Fruit fly (Drosophila melanogaster) whole organism, adult: Measurements from ENCODE around the gene wor.

Experiments
- CG11617 ChIP-seq: fragments of 200-800 bp; sonication (Bioruptor generic); optimal IDR thresholded peaks from 2 replicates; lab custom pipeline; 2017; ENCODE audit warnings: mild to moderate bottlenecking, missing biosample characterization, missing genetic modification reagents, missing genetic modification characterization
- CG12768 ChIP-seq: fragments of 200-800 bp; sonication (Bioruptor generic); optimal IDR thresholded peaks from 2 replicates; lab custom pipeline; 2017; ENCODE audit warnings: missing biosample characterization, missing genetic modification characterization, mild to moderate bottlenecking, moderate library complexity, missing genetic modification reagents
- CG14711 ChIP-seq: fragments of 200-800 bp; sonication (Bioruptor generic); optimal IDR thresholded peaks from 2 replicates; lab custom pipeline; 2018; ENCODE audit warnings: missing biosample characterization, mild to moderate bottlenecking, missing genetic modification characterization, moderate library complexity
- CG1620 ChIP-seq: fragments of 200-800 bp; sonication (Bioruptor generic); optimal IDR thresholded peaks from 2 replicates; lab custom pipeline; 2016; ENCODE audit warnings: missing biosample characterization, missing genetic modification characterization
- CG33017 ChIP-seq: fragments of 200-800 bp; sonication (Bioruptor generic); optimal IDR thresholded peaks from 2 replicates; lab custom pipeline; 2018; ENCODE audit warnings: missing biosample characterization, mild to moderate bottlenecking, missing genetic modification characterization, moderate library complexity
- CG5204 ChIP-seq: fragments of 200-800 bp; sonication (Bioruptor generic); optimal IDR thresholded peaks from 2 replicates; lab custom pipeline; 2016; ENCODE audit warnings: missing biosample characterization, missing genetic modification characterization
- CG7045 ChIP-seq: fragments of 200-800 bp; sonication (Bioruptor generic); optimal IDR thresholded peaks from 2 replicates; lab custom pipeline; 2017; ENCODE audit warnings: missing biosample characterization, mild to moderate bottlenecking, missing genetic modification characterization
- CG7101 ChIP-seq: fragments of 200-800 bp; sonication (Bioruptor generic); optimal IDR thresholded peaks from 2 replicates; lab custom pipeline; 2018; ENCODE audit warnings: missing biosample characterization, mild to moderate bottlenecking, missing genetic modification characterization, moderate library complexity
- Clk ChIP-seq: fragments of 200-800 bp; sonication (Bioruptor generic); optimal IDR thresholded peaks from 2 replicates; lab custom pipeline; 2017; ENCODE audit warnings: missing biosample characterization, missing genetic modification characterization
- Crg-1 ChIP-seq: fragments of 200-800 bp; sonication (Bioruptor generic); optimal IDR thresholded peaks from 2 replicates; lab custom pipeline; 2016; ENCODE audit warnings: missing biosample characterization, missing genetic modification characterization
- Hr96 ChIP-seq: fragments of 200-800 bp; sonication (Bioruptor generic); optimal IDR thresholded peaks from 2 replicates; lab custom pipeline; 2016; ENCODE audit warnings: missing biosample characterization, missing genetic modification characterization
- Mnt ChIP-seq: fragments of 200-800 bp; sonication (Bioruptor generic); optimal IDR thresholded peaks from 2 replicates; lab custom pipeline; 2016; ENCODE audit warnings: missing biosample characterization, mild to moderate bottlenecking, missing genetic modification characterization
- bab1 ChIP-seq: fragments of 200-800 bp; sonication (Bioruptor generic); optimal IDR thresholded peaks from 3 replicates; lab custom pipeline; 2019; ENCODE audit warnings: missing biosample characterization, mild to moderate bottlenecking, missing genetic modification characterization, moderate library complexity
- cic ChIP-seq: fragments of 200-800 bp; sonication (Bioruptor generic); optimal IDR thresholded peaks from 2 replicates; lab custom pipeline; 2017; ENCODE audit warnings: missing biosample characterization, mild to moderate bottlenecking, missing genetic modification characterization, moderate library complexity
- cnc ChIP-seq, 2 experiments: fragments of >200 bp; optimal IDR thresholded peaks; 2 replicates each; lab custom pipeline; 2017
- kay ChIP-seq: fragments of 200-800 bp; sonication (Bioruptor generic); peaks from one replicate; lab custom pipeline; 2016; ENCODE audit warnings: missing biosample characterization, missing genetic modification characterization, borderline replicate concordance
- ovo ChIP-seq: fragments of 200-800 bp; sonication (Bioruptor generic); optimal IDR thresholded peaks from 2 replicates; lab custom pipeline; 2016; ENCODE audit warnings: missing biosample characterization, missing genetic modification characterization
- pad ChIP-seq: fragments of 200-800 bp; sonication (Bioruptor generic); optimal IDR thresholded peaks from 3 replicates; lab custom pipeline; 2017; ENCODE audit warnings: missing biosample characterization, missing genetic modification characterization, mild to moderate bottlenecking, moderate library complexity, missing genetic modification reagents
- tj ChIP-seq: fragments of 200-800 bp; sonication (Bioruptor generic); optimal IDR thresholded peaks from 3 replicates; lab custom pipeline; 2017; ENCODE audit warnings: missing biosample characterization, mild to moderate bottlenecking, missing genetic modification characterization, moderate library complexity
- toe ChIP-seq: fragments of 200-800 bp; sonication (Bioruptor generic); optimal IDR thresholded peaks from 2 replicates; lab custom pipeline; 2016; ENCODE audit warnings: missing biosample characterization, missing genetic modification characterization

wor gene

dm6 chr2L:15465932-15466331 lies 40.6 kb upstream of the wor start:
- TF ChIP-seq bab1 (GFP tag; lab: Kevin White, UChicago): no peak
- no peak for TF ChIP-seq pad (GFP tag; lab: Kevin White, UChicago)
- no peak for TF ChIP-seq Clk (GFP tag; lab: Kevin White, UChicago)
- TF ChIP-seq toe (GFP tag; lab: Kevin White, UChicago): no peak
- TF ChIP-seq tj (GFP tag; lab: Kevin White, UChicago): no peak
- TF ChIP-seq CG5204 (GFP tag; lab: Kevin White, UChicago): no peak
- no peak for TF ChIP-seq CG1620
- TF ChIP-seq CG7101 (tag; lab: Kevin White, UChicago): no peak
- no peak for TF ChIP-seq CG33017
- TF ChIP-seq kay (GFP tag; lab: Kevin White, UChicago): no peak
- TF ChIP-seq CG7045 (GFP tag; lab: Kevin White, UChicago): no peak
- no peak for TF ChIP-seq Mnt (GFP tag; lab: Kevin White, UChicago)
- no peak for TF ChIP-seq cic (GFP tag; lab: Kevin White, UChicago)
- TF ChIP-seq Crg-1 (GFP tag; lab: Kevin White, UChicago): no peak
- no peak for TF ChIP-seq CG14711 (tag; lab: Kevin White, UChicago)
- no peak for TF ChIP-seq CG12768 (GFP tag; lab: Kevin White, UChicago)
- TF ChIP-seq CG11617 (GFP tag; lab: Kevin White, UChicago): no peak
- no peak for TF ChIP-seq ovo
- no peak for TF ChIP-seq Hr96

dm6 chr2L:15465121-15465520 lies 39.7 kb upstream of the wor start:
- TF ChIP-seq CG1620 (no peak), CG11617 (GFP tag; lab: Kevin White, UChicago) (no peak), bab1 (GFP tag; lab: Kevin White, UChicago) (no peak), CG7101 (tag; lab: Kevin White, UChicago) (no peak), cnc (optimal IDR thresholded peaks at IDR 0.05; lab: Kevin White, UChicago) (no peak), tj (GFP tag; lab: Kevin White, UChicago) (no peak), Crg-1 (GFP tag; lab: Kevin White, UChicago) (no peak), Hr96 (no peak), CG7045 (GFP tag; lab: Kevin White, UChicago) (no peak), pad (GFP tag; lab: Kevin White, UChicago) (no peak), cic (GFP tag; lab: Kevin White, UChicago) (no peak), kay (GFP tag; lab: Kevin White, UChicago) (no peak), Clk (GFP tag; lab: Kevin White, UChicago) (no peak), CG5204 (GFP tag; lab: Kevin White, UChicago) (no peak), CG12768 (GFP tag; lab: Kevin White, UChicago) (no peak), Mnt (GFP tag; lab: Kevin White, UChicago) (no peak), CG14711 (tag; lab: Kevin White, UChicago) (no peak), toe (GFP tag; lab: Kevin White, UChicago) (no peak), ovo (no peak), CG33017 (no peak)

- TF ChIP-seq CG7045 (GFP tag; lab: Kevin White, UChicago) (no peak), CG11617 (GFP tag; lab: Kevin White, UChicago) (no peak), Clk (GFP tag; lab: Kevin White, UChicago) (no peak), CG12768 (GFP tag; lab: Kevin White, UChicago) (no peak), cic (GFP tag; lab: Kevin White, UChicago) (no peak), tj (GFP tag; lab: Kevin White, UChicago) (no peak), CG14711 (tag; lab: Kevin White, UChicago) (no peak), cnc (optimal IDR thresholded peaks at IDR 0.05; lab: Kevin White, UChicago) (no peak), kay (GFP tag; lab: Kevin White, UChicago) (no peak), pad (GFP tag; lab: Kevin White, UChicago) (no peak), Mnt (GFP tag; lab: Kevin White, UChicago) (no peak), CG1620 (no peak), ovo (no peak)
Observed at dm6 chr2L:15463515-15463914, 38.1 kb upstream of the wor start.

dm6 chr2L:15462998-15463397 lies 37.6 kb upstream of the wor start:
- TF ChIP-seq Crg-1 (GFP tag; lab: Kevin White, UChicago): no peak

- TF ChIP-seq CG14711 (tag; lab: Kevin White, UChicago): no peak
- TF ChIP-seq CG5204 (GFP tag; lab: Kevin White, UChicago): no peak
- TF ChIP-seq kay (GFP tag; lab: Kevin White, UChicago): no peak
- TF ChIP-seq cic (GFP tag; lab: Kevin White, UChicago): no peak
- no peak for TF ChIP-seq bab1 (GFP tag; lab: Kevin White, UChicago)
- TF ChIP-seq Crg-1 (GFP tag; lab: Kevin White, UChicago): no peak
- TF ChIP-seq pad (GFP tag; lab: Kevin White, UChicago): no peak
- no peak for TF ChIP-seq Mnt (GFP tag; lab: Kevin White, UChicago)
- no peak for TF ChIP-seq Hr96
Observed at dm6 chr2L:15458919-15459318, 33.5 kb upstream of the wor start.

dm6 chr2L:15458076-15458475 lies 32.7 kb upstream of the wor start:
- TF ChIP-seq Hr96 (no peak), CG1620 (no peak), pad (GFP tag; lab: Kevin White, UChicago) (no peak), CG5204 (GFP tag; lab: Kevin White, UChicago) (no peak), Clk (GFP tag; lab: Kevin White, UChicago) (no peak), CG33017 (no peak), Mnt (GFP tag; lab: Kevin White, UChicago) (no peak), kay (GFP tag; lab: Kevin White, UChicago) (no peak), ovo (no peak), tj (GFP tag; lab: Kevin White, UChicago) (no peak), cnc (optimal IDR thresholded peaks at IDR 0.05; lab: Kevin White, UChicago) (no peak), toe (GFP tag; lab: Kevin White, UChicago) (no peak), cic (GFP tag; lab: Kevin White, UChicago) (no peak), CG7045 (GFP tag; lab: Kevin White, UChicago) (no peak), CG12768 (GFP tag; lab: Kevin White, UChicago) (no peak), CG11617 (GFP tag; lab: Kevin White, UChicago) (no peak), bab1 (GFP tag; lab: Kevin White, UChicago) (no peak), CG7101 (tag; lab: Kevin White, UChicago) (no peak), CG14711 (tag; lab: Kevin White, UChicago) (no peak), Crg-1 (GFP tag; lab: Kevin White, UChicago) (no peak)
